Worm (Caenorhabditis elegans) whole organism, late embryonic: Measurements from ENCODE around the gene btb-2.
A peak's percentile ranks its signal among the peaks of the same experiment; 100 is the strongest.

Experiments
- K09A11.1 ChIP-seq: sonication (generic microtip); optimal IDR thresholded peaks from 2 replicates; lab custom pipeline; 2017; ENCODE audit warnings: antibody characterized with exemption, mild to moderate bottlenecking, missing genetic modification characterization, missing compliant biosample characterization; ENCODE audit not compliant: insufficient read depth
- ceh-2 ChIP-seq: sonication (generic microtip); optimal IDR thresholded peaks from 2 replicates; lab custom pipeline; 2016; ENCODE audit warnings: missing genotype, missing genetic modification characterization, missing compliant biosample characterization
- ceh-31 ChIP-seq: sonication (generic microtip); optimal IDR thresholded peaks from 2 replicates; lab custom pipeline; 2016; ENCODE audit warnings: missing genetic modification characterization, missing compliant biosample characterization
- fkh-10 ChIP-seq: fragments of 150-350 bp; optimal IDR thresholded peaks from 2 replicates; lab custom pipeline; 2014; ENCODE audit warnings: missing biosample characterization, missing genetic modification reagents, missing genetic modification characterization
- gmeb-2 ChIP-seq: sonication (generic microtip); optimal IDR thresholded peaks from 2 replicates; lab custom pipeline; 2016; ENCODE audit warnings: missing genetic modification characterization, inconsistent platforms, missing compliant biosample characterization
- hlh-30 ChIP-seq: sonication (generic microtip); optimal IDR thresholded peaks from 2 replicates; lab custom pipeline; 2017; ENCODE audit warnings: antibody characterized with exemption, missing genetic modification characterization, missing compliant biosample characterization; ENCODE audit not compliant: insufficient read depth
- nhr-11 ChIP-seq: fragments of 150-350 bp; optimal IDR thresholded peaks from 2 replicates; lab custom pipeline; 2014; ENCODE audit warnings: missing biosample characterization, missing genetic modification characterization
- pag-3 ChIP-seq: sonication (generic microtip); optimal IDR thresholded peaks from 2 replicates; lab custom pipeline; 2016; ENCODE audit warnings: missing compliant biosample characterization, missing genetic modification characterization, borderline replicate concordance
- pha-4 ChIP-seq: fragments of 150-350 bp; optimal IDR thresholded peaks from 2 replicates; lab custom pipeline; 2018; ENCODE audit warnings: missing biosample characterization, missing genetic modification reagents, missing genetic modification characterization
- sdc-2 ChIP-seq: sonication (generic microtip); optimal IDR thresholded peaks from 2 replicates; lab custom pipeline; 2016; ENCODE audit warnings: missing genotype, missing genetic modification characterization, missing compliant biosample characterization
- sox-4 ChIP-seq: sonication (generic microtip); optimal IDR thresholded peaks from 2 replicates; lab custom pipeline; 2017; ENCODE audit warnings: mild to moderate bottlenecking, missing genetic modification characterization, inconsistent platforms, missing compliant biosample characterization
- tbx-2 ChIP-seq: sonication (generic microtip); optimal IDR thresholded peaks from 2 replicates; lab custom pipeline; 2016; ENCODE audit warnings: missing genetic modification characterization, missing compliant biosample characterization
- unc-42 ChIP-seq: sonication (generic microtip); optimal IDR thresholded peaks from 2 replicates; lab custom pipeline; 2016; ENCODE audit warnings: missing genotype, missing genetic modification characterization, missing compliant biosample characterization
- unc-55 ChIP-seq: sonication (generic microtip); optimal IDR thresholded peaks from 2 replicates; lab custom pipeline; 2017; ENCODE audit warnings: missing biosample characterization, missing genetic modification reagents, missing genetic modification characterization

- TF ChIP-seq tbx-2 (tag; lab: Kevin White, UChicago) (peak; percentile 49), fkh-10 (GFP tag; lab: Kevin White, UChicago) (no peak), nhr-11 (tag; lab: Kevin White, UChicago) (no peak), ceh-2 (no peak), pha-4 (tag; lab: Kevin White, UChicago) (no peak), unc-42 (tag; lab: Kevin White, UChicago) (no peak), unc-55 (no peak), ceh-31 (tag; lab: Kevin White, UChicago) (peak; percentile 30), sox-4 (tag; lab: Kevin White, UChicago) (no peak), gmeb-2 (tag; lab: Kevin White, UChicago) (no peak), pag-3 (tag; lab: Kevin White, UChicago) (no peak), sdc-2 (tag; lab: Kevin White, UChicago) (no peak), K09A11.1 (tag; lab: Kevin White, UChicago) (no peak), hlh-30 (tag; lab: Kevin White, UChicago) (no peak)
These were observed 40.9 kb upstream of the btb-2 start, which contains the start of gene K10B2.4 for ce11 chrII:6360822-6361221.
